Worm (Caenorhabditis elegans): Measurements from ENCODE around the gene F59B10.4.

ce11 chrII:10542654-10543456 lies 23.9 kb upstream of the F59B10.4 start:
- TF ChIP-seq rnt-1 (tag; optimal IDR thresholded peaks at IDR 0.05) (no peak), pqm-1 (tag; optimal IDR thresholded peaks at IDR 0.05) (no peak), nhr-76 (tag; optimal IDR thresholded peaks at IDR 0.05) (no peak), ceh-63 (GFP tag; optimal IDR thresholded peaks at IDR 0.05) (no peak), grh-1 (GFP tag; IDR thresholded peaks at IDR 0.05) (no peak), fos-1 (tag; optimal IDR thresholded peaks at IDR 0.05) (no peak), zag-1 (tag; optimal IDR thresholded peaks at IDR 0.05) (no peak), lin-15B (tag; optimal IDR thresholded peaks at IDR 0.05) (no peak), nhr-85 (tag) (no peak), nhr-11 (tag; optimal IDR thresholded peaks at IDR 0.05) (no peak), mdl-1 (tag; optimal IDR thresholded peaks at IDR 0.05) (no peak), Y116A8C.19 (tag; optimal IDR thresholded peaks at IDR 0.05; ENCODE audit: borderline replicate concordance) (no peak)

All from whole organism, L1 larva.